Worm (Caenorhabditis elegans): ENCODE measurements around the gene nsph-3.1.

DNA sequence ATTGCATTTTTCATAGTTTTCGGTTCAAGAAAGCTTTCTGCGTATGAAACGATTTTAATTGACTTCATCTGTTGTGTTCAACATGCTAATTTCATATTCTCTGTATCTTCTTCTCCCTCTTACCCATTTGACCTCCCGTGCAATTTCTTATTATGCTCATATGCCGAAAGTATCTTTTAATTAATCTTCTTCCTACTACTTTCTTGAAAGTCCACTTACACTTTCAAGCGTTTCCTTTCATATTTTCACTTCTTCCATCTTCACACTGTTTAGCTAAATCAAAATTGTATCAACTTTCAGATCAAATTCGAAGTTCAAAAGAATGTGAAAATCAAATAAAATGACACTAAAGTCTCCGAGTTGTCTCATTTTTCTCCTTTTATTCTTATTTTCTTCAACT, 41.1 kb downstream of the nsph-3.1 start, which contains the start of gene F13H10.5:
- TF ChIP-seq mes-2 (tag; optimal IDR thresholded peaks at IDR 0.05; ENCODE audit: poor library complexity, severe bottlenecking) (no peak), unc-130 (GFP tag; optimal IDR thresholded peaks at IDR 0.05) (no peak), egl-27 (tag; optimal IDR thresholded peaks at IDR 0.05) (no peak), R02D3.7 (tag; optimal IDR thresholded peaks at IDR 0.05) (no peak), aly-2 (tag; optimal IDR thresholded peaks at IDR 0.05) (no peak), nhr-11 (tag; optimal IDR thresholded peaks at IDR 0.05) (no peak), tag-97 (GFP tag; IDR thresholded peaks at IDR 0.05) (no peak), ceh-82 (tag; optimal IDR thresholded peaks at IDR 0.05) (no peak), T26A8.4 (GFP tag; IDR thresholded peaks at IDR 0.05) (no peak), daf-12 (tag; optimal IDR thresholded peaks at IDR 0.05) (no peak), pha-4 (GFP tag; IDR thresholded peaks at IDR 0.05) (no peak), pha-4 (tag; optimal IDR thresholded peaks at IDR 0.05) (no peak)
